Fruit fly (Drosophila melanogaster) whole organism, adult: ENCODE results near the gene Gad1.

Experiments used
- CG5204 ChIP-seq: fragments of 200-800 bp; sonication (Bioruptor generic); optimal IDR thresholded peaks from 2 replicates; lab custom pipeline; 2016; ENCODE audit warnings: missing biosample characterization, missing genetic modification characterization
- CG7045 ChIP-seq: fragments of 200-800 bp; sonication (Bioruptor generic); optimal IDR thresholded peaks from 2 replicates; lab custom pipeline; 2017; ENCODE audit warnings: missing biosample characterization, mild to moderate bottlenecking, missing genetic modification characterization
- CG7101 ChIP-seq: fragments of 200-800 bp; sonication (Bioruptor generic); optimal IDR thresholded peaks from 2 replicates; lab custom pipeline; 2018; ENCODE audit warnings: missing biosample characterization, mild to moderate bottlenecking, missing genetic modification characterization, moderate library complexity
- Hr96 ChIP-seq: fragments of 200-800 bp; sonication (Bioruptor generic); optimal IDR thresholded peaks from 2 replicates; lab custom pipeline; 2016; ENCODE audit warnings: missing biosample characterization, missing genetic modification characterization
- kay ChIP-seq: fragments of 200-800 bp; sonication (Bioruptor generic); peaks from one replicate; lab custom pipeline; 2016; ENCODE audit warnings: missing biosample characterization, missing genetic modification characterization, borderline replicate concordance
- toe ChIP-seq: fragments of 200-800 bp; sonication (Bioruptor generic); optimal IDR thresholded peaks from 2 replicates; lab custom pipeline; 2016; ENCODE audit warnings: missing biosample characterization, missing genetic modification characterization

DNA sequence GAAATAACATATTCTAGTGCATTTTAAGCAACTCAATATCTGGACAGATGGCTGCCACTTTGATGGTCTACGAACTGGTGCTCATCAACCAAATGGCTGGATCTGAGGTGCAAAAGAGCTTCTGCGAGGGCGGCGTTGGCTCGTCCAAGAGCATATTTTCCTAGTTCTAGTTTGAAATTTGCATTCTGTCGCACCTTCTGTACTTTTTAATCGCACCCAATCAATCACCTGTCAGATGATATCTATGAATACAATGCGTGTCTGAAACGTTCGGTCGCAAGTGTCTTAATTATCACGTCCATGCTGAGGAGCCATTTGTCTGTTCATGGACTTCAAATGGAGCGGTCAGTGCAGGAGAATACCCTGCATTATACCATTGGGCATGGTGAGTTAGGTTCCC is 56.8 kb downstream of the Gad1 start, which contains the start of the genes Gr64d and Gr64e:
- TF ChIP-seq CG7101 (tag; lab: Kevin White, UChicago) (no peak), Hr96 (GFP tag; lab: Kevin White, UChicago) (no peak), kay (GFP tag; lab: Kevin White, UChicago) (no peak), CG7045 (GFP tag; lab: Kevin White, UChicago) (no peak), toe (GFP tag; lab: Kevin White, UChicago) (no peak), CG5204 (GFP tag; lab: Kevin White, UChicago) (no peak)
